Fruit fly (Drosophila melanogaster) whole organism, wandering third instar larva: ENCODE data around the gene Zip88E.
A peak's percentile ranks its signal among the peaks of the same experiment; 100 is the strongest.

Source experiments
- Abd-B ChIP-seq: fragments of >200 bp; optimal IDR thresholded peaks from 2 replicates; lab custom pipeline; 2017; ENCODE audit warnings: missing biosample characterization, missing genetic modification characterization
- CG32264 ChIP-seq: fragments of 200-800 bp; sonication (Bioruptor generic); optimal IDR thresholded peaks from 2 replicates; lab custom pipeline; 2016; ENCODE audit warnings: missing biosample characterization, missing genetic modification characterization
- CG9705 ChIP-seq: fragments of 200-800 bp; sonication (Bioruptor generic); optimal IDR thresholded peaks from 2 replicates; lab custom pipeline; 2018; ENCODE audit warnings: missing biosample characterization, mild to moderate bottlenecking, missing genetic modification characterization
- CrebA ChIP-seq: fragments of 200-800 bp; sonication (Bioruptor generic); optimal IDR thresholded peaks from 2 replicates; lab custom pipeline; 2016; ENCODE audit warnings: missing biosample characterization, mild to moderate bottlenecking, missing genetic modification characterization, borderline replicate concordance
- Dfd ChIP-seq: fragments of >200 bp; optimal IDR thresholded peaks from 2 replicates; lab custom pipeline; 2017; ENCODE audit warnings: missing biosample characterization, missing genetic modification characterization
- Dif ChIP-seq: fragments of 200-275, 200-300 bp; sonication (Bioruptor generic); optimal IDR thresholded peaks from 2 replicates; lab custom pipeline; 2018; ENCODE audit warnings: missing biosample characterization, missing genetic modification characterization; ENCODE audit not compliant: partially characterized antibody
- GATAd ChIP-seq: sonication (Bioruptor generic); optimal IDR thresholded peaks from 2 replicates; lab custom pipeline; 2016; ENCODE audit warnings: missing biosample characterization, missing genetic modification characterization
- HLH106 ChIP-seq: fragments of 200-800 bp; optimal IDR thresholded peaks from 3 replicates; lab custom pipeline; 2019; ENCODE audit warnings: missing biosample characterization, mild to moderate bottlenecking, missing genetic modification characterization, moderate library complexity
- Hnf4 ChIP-seq: fragments of 200-800 bp; sonication (Bioruptor generic); optimal IDR thresholded peaks from 2 replicates; lab custom pipeline; 2016; ENCODE audit warnings: missing biosample characterization, mild to moderate bottlenecking, missing genetic modification characterization
- Hr78 ChIP-seq: fragments of >200 bp; optimal IDR thresholded peaks from 2 replicates; lab custom pipeline; 2017; ENCODE audit warnings: missing biosample characterization, missing genetic modification characterization
- Hr83 ChIP-seq: fragments of 200-300 bp; sonication (Bioruptor generic); optimal IDR thresholded peaks from 2 replicates; lab custom pipeline; 2016; ENCODE audit warnings: missing biosample characterization, mild to moderate bottlenecking, missing genetic modification characterization, moderate library complexity; ENCODE audit not compliant: poor library complexity, severe bottlenecking
- Jra ChIP-seq: sonication (Bioruptor generic); optimal IDR thresholded peaks from 2 replicates; lab custom pipeline; 2016; ENCODE audit warnings: missing biosample characterization, missing genetic modification characterization
- Mio ChIP-seq: sonication (Bioruptor generic); optimal IDR thresholded peaks from 2 replicates; lab custom pipeline; 2016; ENCODE audit warnings: missing biosample characterization, missing genetic modification characterization
- Myc ChIP-seq: fragments of >200 bp; optimal IDR thresholded peaks from 2 replicates; lab custom pipeline; 2017
- N ChIP-seq: fragments of >200 bp; optimal IDR thresholded peaks from 2 replicates; lab custom pipeline; 2018; ENCODE audit warnings: missing biosample characterization, missing external identifiers, missing genetic modification characterization
- OdsH ChIP-seq: fragments of 200-800 bp; sonication (Bioruptor generic); optimal IDR thresholded peaks from 2 replicates; lab custom pipeline; 2016; ENCODE audit warnings: missing biosample characterization, mild to moderate bottlenecking, missing genetic modification characterization
- Rel ChIP-seq, 2 experiments: fragments of 200-800 bp; sonication (Bioruptor generic) in 1 of 2; optimal IDR thresholded peaks; 2 replicates in 1 of 2; 3 replicates in 1 of 2; lab custom pipeline; 2016 to 2019; ENCODE audit warnings: mild to moderate bottlenecking in 2 of 2, missing biosample characterization in 2 of 2, missing genetic modification characterization in 2 of 2, moderate library complexity in 1 of 2
- Sp1 ChIP-seq: fragments of 200-800 bp; sonication (Bioruptor generic); optimal IDR thresholded peaks from 3 replicates; lab custom pipeline; 2019; ENCODE audit warnings: missing biosample characterization, mild to moderate bottlenecking, missing genetic modification characterization, moderate library complexity
- Vsx2 ChIP-seq: fragments of 200-300, 225-300 bp; sonication (Bioruptor generic); optimal IDR thresholded peaks from 2 replicates; lab custom pipeline; 2018; ENCODE audit warnings: missing biosample characterization, missing genetic modification characterization; ENCODE audit not compliant: partially characterized antibody
- br ChIP-seq: fragments of 200-800 bp; sonication (Bioruptor generic); optimal IDR thresholded peaks from 2 replicates; lab custom pipeline; 2016; ENCODE audit warnings: missing biosample characterization, missing genetic modification characterization
- brk ChIP-seq: fragments of 200-800 bp; sonication (Bioruptor generic); optimal IDR thresholded peaks from 2 replicates; lab custom pipeline; 2016; ENCODE audit warnings: missing biosample characterization, mild to moderate bottlenecking, missing genetic modification characterization
- dl ChIP-seq, 2 experiments: fragments of 175-275, 200-275 bp in 1 of 2; fragments of 200-275 bp in 1 of 2; sonication (Bioruptor generic); optimal IDR thresholded peaks; lab custom pipeline; 2018; ENCODE audit warnings: mild to moderate bottlenecking in 2 of 2, missing biosample characterization in 2 of 2, missing genetic modification characterization in 2 of 2, moderate library complexity in 2 of 2; ENCODE audit not compliant: partially characterized antibody in 2 of 2, insufficient read depth in 1 of 2
- dmrt93B ChIP-seq: fragments of 200-800 bp; sonication (Bioruptor generic); optimal IDR thresholded peaks from 2 replicates; lab custom pipeline; 2018; ENCODE audit warnings: missing biosample characterization, mild to moderate bottlenecking, missing genetic modification characterization
- dsf ChIP-seq: sonication (Bioruptor generic); optimal IDR thresholded peaks from 2 replicates; lab custom pipeline; 2016; ENCODE audit warnings: missing biosample characterization, missing genetic modification characterization, borderline replicate concordance
- ey ChIP-seq: fragments of 200-800 bp; sonication (Bioruptor generic); optimal IDR thresholded peaks from 2 replicates; lab custom pipeline; 2016; ENCODE audit warnings: missing biosample characterization, missing genetic modification characterization
- foxo ChIP-seq, 2 experiments: fragments of 200-800 bp; sonication (Bioruptor generic); optimal IDR thresholded peaks; 2 replicates in 1 of 2; 3 replicates in 1 of 2; lab custom pipeline; 2016 to 2017; ENCODE audit warnings: missing biosample characterization in 2 of 2, missing genetic modification characterization in 2 of 2
- fru ChIP-seq: fragments of 200-800 bp; sonication (Bioruptor generic); optimal IDR thresholded peaks from 3 replicates; lab custom pipeline; 2016; ENCODE audit warnings: missing biosample characterization, mild to moderate bottlenecking, missing genetic modification characterization
- h ChIP-seq: fragments of 200-800 bp; sonication (Bioruptor generic); optimal IDR thresholded peaks from 3 replicates; lab custom pipeline; 2016; ENCODE audit warnings: missing biosample characterization, mild to moderate bottlenecking, missing genetic modification characterization
- jim ChIP-seq: fragments of 175-275, 200-325 bp; sonication (Bioruptor generic); optimal IDR thresholded peaks from 2 replicates; lab custom pipeline; 2016; ENCODE audit warnings: missing biosample characterization, mild to moderate bottlenecking, missing genetic modification characterization
- lola ChIP-seq: fragments of >200 bp; optimal IDR thresholded peaks from 2 replicates; lab custom pipeline; 2017; ENCODE audit warnings: missing biosample characterization, missing genetic modification characterization
- pan ChIP-seq: fragments of >200 bp; optimal IDR thresholded peaks from 2 replicates; lab custom pipeline; 2017
- psq ChIP-seq: fragments of 200-800 bp; sonication (Bioruptor generic); optimal IDR thresholded peaks from 3 replicates; lab custom pipeline; 2017; ENCODE audit warnings: missing biosample characterization, mild to moderate bottlenecking, missing genetic modification characterization, moderate library complexity
- rgr ChIP-seq: fragments of 200-800 bp; sonication (Bioruptor generic); optimal IDR thresholded peaks from 3 replicates; lab custom pipeline; 2016; ENCODE audit warnings: missing biosample characterization, mild to moderate bottlenecking, missing genetic modification characterization
- sage ChIP-seq: fragments of 200-800 bp; sonication (Bioruptor generic); optimal IDR thresholded peaks from 2 replicates; lab custom pipeline; 2016; ENCODE audit warnings: missing biosample characterization, mild to moderate bottlenecking, missing genetic modification characterization
- sv ChIP-seq: fragments of 200-800 bp; sonication (Bioruptor generic); optimal IDR thresholded peaks from 3 replicates; lab custom pipeline; 2016; ENCODE audit warnings: missing biosample characterization, missing genetic modification characterization
- tai ChIP-seq: sonication (Bioruptor generic); optimal IDR thresholded peaks from 2 replicates; lab custom pipeline; 2016; ENCODE audit warnings: missing biosample characterization, missing genetic modification characterization
- usp ChIP-seq: fragments of >200 bp; optimal IDR thresholded peaks from 2 replicates; lab custom pipeline; 2017; ENCODE audit warnings: missing biosample characterization, missing genetic modification characterization
- woc ChIP-seq: sonication (Bioruptor generic); optimal IDR thresholded peaks from 2 replicates; lab custom pipeline; 2016; ENCODE audit warnings: missing biosample characterization, mild to moderate bottlenecking, missing genetic modification characterization

Zip88E gene

dm6 chr3R:15287763-15288162, 19.3 kb downstream of the Zip88E start:
- no peak for TF ChIP-seq OdsH (GFP tag; lab: Kevin White, UChicago)
- peak in 1 of 2 experiments; percentile 14 for TF ChIP-seq foxo (GFP tag; optimal IDR thresholded peaks at IDR 0.05; lab: Kevin White, UChicago)
- TF ChIP-seq woc (GFP tag; lab: Kevin White, UChicago) = no peak
- no peak for TF ChIP-seq Rel (GFP tag; optimal IDR thresholded peaks at IDR 0.05; lab: Kevin White, UChicago)
- TF ChIP-seq Rel (tag; optimal IDR thresholded peaks at IDR 0.05; lab: Kevin White, UChicago) = peak; percentile 39
- TF ChIP-seq lola (GFP tag; lab: Kevin White, UChicago) = no peak
- TF ChIP-seq ey = no peak
- TF ChIP-seq tai (GFP tag; lab: Kevin White, UChicago) = no peak
- TF ChIP-seq GATAd = no peak
- no peak for TF ChIP-seq CG9705 (GFP tag; lab: Kevin White, UChicago)
- no peak for TF ChIP-seq pan (lab: Kevin White, UChicago)
- TF ChIP-seq dmrt93B (GFP tag; lab: Kevin White, UChicago) = no peak
- TF ChIP-seq sage (GFP tag; lab: Kevin White, UChicago) = no peak
- no peak for TF ChIP-seq Dfd (GFP tag; lab: Kevin White, UChicago)
- TF ChIP-seq psq = no peak
- TF ChIP-seq Abd-B (GFP tag; lab: Kevin White, UChicago) = no peak
- peak; percentile 86 for TF ChIP-seq Dif
- no peak for TF ChIP-seq brk (GFP tag; lab: Kevin White, UChicago)
- no peak for TF ChIP-seq Hr78 (GFP tag; lab: Kevin White, UChicago)
- no peak for TF ChIP-seq CG32264 (GFP tag; lab: Kevin White, UChicago)
- TF ChIP-seq Vsx2 (GFP tag; lab: Kevin White, UChicago) = peak; percentile 76
- TF ChIP-seq Hnf4 (GFP tag; lab: Kevin White, UChicago) = no peak
- TF ChIP-seq dl (GFP tag; optimal IDR thresholded peaks at IDR 0.05; lab: Kevin White, UChicago; ENCODE audit: insufficient read depth in 1 of 2, partially characterized antibody in 2 of 2) = peak; percentile 68 to 71
- TF ChIP-seq br (GFP tag; lab: Kevin White, UChicago) = no peak
- no peak for TF ChIP-seq N (GFP tag; lab: Kevin White, UChicago)
- no peak for TF ChIP-seq dsf (GFP tag; lab: Kevin White, UChicago)
- peak; percentile 5 for TF ChIP-seq h (GFP tag; lab: Kevin White, UChicago)
- no peak for TF ChIP-seq CrebA (GFP tag; lab: Kevin White, UChicago)
- TF ChIP-seq Sp1 (GFP tag; lab: Kevin White, UChicago) = no peak
- no peak for TF ChIP-seq Mio
- peak; percentile 36 for TF ChIP-seq rgr (GFP tag; lab: Kevin White, UChicago)
- TF ChIP-seq usp (GFP tag; lab: Kevin White, UChicago) = no peak
- no peak for TF ChIP-seq jim (GFP tag; lab: Kevin White, UChicago)
- no peak for TF ChIP-seq fru (GFP tag; lab: Kevin White, UChicago)
- no peak for TF ChIP-seq Hr83 (GFP tag; lab: Kevin White, UChicago)
- no peak for TF ChIP-seq Jra (GFP tag; lab: Kevin White, UChicago)
- peak; percentile 30 for TF ChIP-seq HLH106
- TF ChIP-seq sv = no peak
- peak; percentile 73 for TF ChIP-seq Myc (lab: Kevin White, UChicago)

DNA sequence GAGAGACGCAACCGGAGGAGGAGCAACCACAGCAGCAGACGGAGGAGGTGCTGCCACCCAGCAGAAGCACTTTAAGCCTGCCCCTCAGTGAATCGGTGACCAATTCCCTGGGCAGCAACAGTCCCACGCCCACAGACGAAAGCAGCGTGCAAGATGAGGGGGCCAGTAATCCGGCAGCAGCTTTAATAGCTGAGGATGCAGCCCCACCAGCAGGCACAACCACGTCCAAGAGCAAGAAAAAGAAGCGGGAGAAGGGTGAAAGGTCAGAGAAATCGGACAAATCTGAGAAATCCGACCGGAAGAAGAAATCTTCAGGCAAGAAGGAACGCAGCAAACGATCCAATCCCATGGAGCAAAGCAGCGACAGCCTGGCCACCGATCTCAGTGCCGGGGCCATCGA, 20.3 kb downstream of the Zip88E start:
- TF ChIP-seq Abd-B (GFP tag; lab: Kevin White, UChicago) (no peak), h (GFP tag; lab: Kevin White, UChicago) (no peak), sv (no peak), tai (GFP tag; lab: Kevin White, UChicago) (no peak), CrebA (GFP tag; lab: Kevin White, UChicago) (no peak), Hr78 (GFP tag; lab: Kevin White, UChicago) (no peak), HLH106 (no peak), psq (no peak), Hr83 (GFP tag; lab: Kevin White, UChicago) (no peak), Hnf4 (GFP tag; lab: Kevin White, UChicago) (no peak), N (GFP tag; lab: Kevin White, UChicago) (no peak), jim (GFP tag; lab: Kevin White, UChicago) (no peak), Vsx2 (GFP tag; lab: Kevin White, UChicago) (no peak), GATAd (no peak), Mio (no peak), CG32264 (GFP tag; lab: Kevin White, UChicago) (no peak), Myc (lab: Kevin White, UChicago) (no peak)
